Worm (Caenorhabditis elegans) whole organism, late embryonic: ENCODE results near the gene rabx-5.

ENCODE experiments used
- ama-1 ChIP-seq: fragments of 150-350 bp; optimal IDR thresholded peaks from 2 replicates; lab custom pipeline; 2014
- ceh-48 ChIP-seq: sonication (generic microtip); optimal IDR thresholded peaks from 2 replicates; lab custom pipeline; 2016; ENCODE audit warnings: missing genetic modification characterization, inconsistent platforms, missing compliant biosample characterization
- dve-1 ChIP-seq: sonication (generic microtip); optimal IDR thresholded peaks from 2 replicates; lab custom pipeline; 2017; ENCODE audit warnings: antibody characterized with exemption, mild to moderate bottlenecking, missing genetic modification characterization, missing compliant biosample characterization
- lim-6 ChIP-seq: sonication (generic microtip); optimal IDR thresholded peaks from 2 replicates; lab custom pipeline; 2016; ENCODE audit warnings: missing genetic modification characterization, missing compliant biosample characterization
- lin-11 ChIP-seq: fragments of 200-800 bp; sonication (Bioruptor generic); optimal IDR thresholded peaks from 2 replicates; lab custom pipeline; 2018; ENCODE audit warnings: mild to moderate bottlenecking, missing genetic modification characterization, missing compliant biosample characterization
- pat-9 ChIP-seq: fragments of 200-800 bp; sonication (Bioruptor generic); optimal IDR thresholded peaks from 2 replicates; lab custom pipeline; 2018; ENCODE audit warnings: mild to moderate bottlenecking, missing genetic modification characterization, moderate library complexity, missing compliant biosample characterization
- sdc-2 ChIP-seq: sonication (generic microtip); optimal IDR thresholded peaks from 2 replicates; lab custom pipeline; 2016; ENCODE audit warnings: missing genotype, missing genetic modification characterization, missing compliant biosample characterization
- sox-2 ChIP-seq: fragments of 200-800 bp; sonication (Bioruptor generic); IDR thresholded peaks from 2 replicates; pipeline ENCODE4 v1.3.6; 2022; ENCODE audit warnings: missing genetic modification reagents, missing genetic modification characterization, missing compliant biosample characterization

ce11 chrIII:10661292-10661691 lies 56.1 kb downstream of the rabx-5 start:
- no peak for TF ChIP-seq ceh-48 (tag; lab: Kevin White, UChicago)
- no peak for TF ChIP-seq lin-11
- TF ChIP-seq sox-2 (GFP tag; lab: Robert Waterston, UW), result no peak
- TF ChIP-seq sdc-2, result no peak
- no peak for TF ChIP-seq dve-1
- TF ChIP-seq ama-1 (lab: Kevin White, UChicago), result no peak
- TF ChIP-seq lim-6 (tag; lab: Kevin White, UChicago), result no peak
- TF ChIP-seq pat-9 (tag; lab: Kevin White, UChicago), result no peak
